Worm (Caenorhabditis elegans): ENCODE measurements around the gene M04B2.4.

Gene M04B2.4

ce11 chrIV:11524241-11524692, 3.4 kb upstream of the M04B2.4 start, which contains the start of gene mep-1 (continued):
- TF ChIP-seq snpc-1.1 (tag; optimal IDR thresholded peaks at IDR 0.05; ENCODE audit: insufficient read depth), result no peak
- TF ChIP-seq Y79H2A.3 (GFP tag; conservative IDR thresholded peaks at IDR 0.05), result no peak
- no peak for TF ChIP-seq pha-4 (tag; optimal IDR thresholded peaks at IDR 0.05)
- TF ChIP-seq snpc-1.3 (tag; optimal IDR thresholded peaks at IDR 0.05; ENCODE audit: insufficient read depth), result no peak
- peak; percentile 63 for TF ChIP-seq mcd-1 (GFP tag; IDR thresholded peaks at IDR 0.05)
- TF ChIP-seq lir-1 (GFP tag; conservative IDR thresholded peaks at IDR 0.05), result 0 out of 2 replicates have a peak, but pooled peaks have one; percentile 54
- TF ChIP-seq unc-62 (GFP tag; optimal IDR thresholded peaks at IDR 0.05), result no peak
- TF ChIP-seq F33H1.4 (GFP tag; IDR thresholded peaks at IDR 0.05), result peak; percentile 35
- TF ChIP-seq somi-1 (GFP tag; optimal IDR thresholded peaks at IDR 0.05), result no peak
- TF ChIP-seq K11D2.4 (GFP tag; IDR thresholded peaks at IDR 0.05), result no peak
- TF ChIP-seq snpc-3.4 (tag; optimal IDR thresholded peaks at IDR 0.05), result no peak
- no peak for TF ChIP-seq hlh-26 (GFP tag; conservative IDR thresholded peaks at IDR 0.05)
- TF ChIP-seq bed-1 (GFP tag; IDR thresholded peaks at IDR 0.05), result no peak
- TF ChIP-seq ama-1 (optimal IDR thresholded peaks at IDR 0.05), result no peak
- TF ChIP-seq ama-1 (GFP tag; optimal IDR thresholded peaks at IDR 0.05), result no peak
- TF ChIP-seq Y56A3A.18 (GFP tag; IDR thresholded peaks at IDR 0.05), result no peak
- no peak for TF ChIP-seq rpc-1 (optimal IDR thresholded peaks at IDR 0.05)
- no peak for TF ChIP-seq rpc-1 (tag; optimal IDR thresholded peaks at IDR 0.05)
- no peak for TF ChIP-seq tbp1 (GFP tag; optimal IDR thresholded peaks at IDR 0.05)
- peak; percentile 50; the same call in 1 of the 2 replicates for TF ChIP-seq ztf-28 (GFP tag; IDR thresholded peaks at IDR 0.05)
- TF ChIP-seq snpc-4 (GFP tag; optimal IDR thresholded peaks at IDR 0.05), result no peak
- peak in 2 of 4 experiments; percentile 59 to 61 for TF ChIP-seq snpc-4 (tag; optimal IDR thresholded peaks at IDR 0.05)
- TF ChIP-seq xnd-1 (tag; optimal IDR thresholded peaks at IDR 0.05), result no peak
- no peak for TF ChIP-seq nhr-27 (tag; optimal IDR thresholded peaks at IDR 0.05)
- no peak for TF ChIP-seq F57C9.4 (tag; optimal IDR thresholded peaks at IDR 0.05)
- no peak for TF ChIP-seq aptf-3 (GFP tag; IDR thresholded peaks at IDR 0.05)
- TF ChIP-seq K12H6.12 (tag; optimal IDR thresholded peaks at IDR 0.05), result peak; percentile 50
- peak; percentile 92 for TF ChIP-seq egrh-3 (GFP tag; IDR thresholded peaks at IDR 0.05)
- no peak for TF ChIP-seq egl-18 (GFP tag; IDR thresholded peaks at IDR 0.05)
- no peak for TF ChIP-seq B0019.2 (GFP tag; conservative IDR thresholded peaks at IDR 0.05)
- no peak for TF ChIP-seq nhr-179 (tag; optimal IDR thresholded peaks at IDR 0.05)
- no peak for TF ChIP-seq Y95B8A.8 (GFP tag; IDR thresholded peaks at IDR 0.05)

ce11 chrIV:11523685-11524084, 2.9 kb upstream of the M04B2.4 start:
- TF ChIP-seq die-1 (tag; optimal IDR thresholded peaks at IDR 0.05), result no peak
- 0 out of 2 replicates have a peak, but pooled peaks have one; percentile 9 for TF ChIP-seq madf-6 (GFP tag; IDR thresholded peaks at IDR 0.05)
- no peak for TF ChIP-seq snpc-1.1 (tag; optimal IDR thresholded peaks at IDR 0.05; ENCODE audit: insufficient read depth)
- no peak for TF ChIP-seq B0019.2 (GFP tag; conservative IDR thresholded peaks at IDR 0.05)
- no peak for TF ChIP-seq ceh-79 (tag; optimal IDR thresholded peaks at IDR 0.05)
- no peak for TF ChIP-seq snpc-1.3 (tag; optimal IDR thresholded peaks at IDR 0.05; ENCODE audit: insufficient read depth)
- TF ChIP-seq somi-1 (GFP tag; optimal IDR thresholded peaks at IDR 0.05), result no peak
- no peak for TF ChIP-seq D2030.7 (GFP tag; IDR thresholded peaks at IDR 0.05)
- no peak for TF ChIP-seq lag-1 (GFP tag; IDR thresholded peaks at IDR 0.05)
- TF ChIP-seq ztf-6 (GFP tag; IDR thresholded peaks at IDR 0.05), result no peak
- 0 out of 2 replicates have a peak, but pooled peaks have one; percentile 55 for TF ChIP-seq lin-26 (GFP tag; IDR thresholded peaks at IDR 0.05)
- no peak for TF ChIP-seq athp-1 (tag; optimal IDR thresholded peaks at IDR 0.05)
- no peak for TF ChIP-seq aptf-2 (GFP tag; conservative IDR thresholded peaks at IDR 0.05)
- no peak for TF ChIP-seq let-526 (GFP tag; IDR thresholded peaks at IDR 0.05)
- TF ChIP-seq ceh-100 (GFP tag; IDR thresholded peaks at IDR 0.05), result no peak
- no peak for TF ChIP-seq dpff-1 (tag; optimal IDR thresholded peaks at IDR 0.05)
- TF ChIP-seq bed-2 (GFP tag; IDR thresholded peaks at IDR 0.05), result no peak
- no peak for TF ChIP-seq rpc-1 (optimal IDR thresholded peaks at IDR 0.05)
- no peak for TF ChIP-seq rpc-1 (tag; optimal IDR thresholded peaks at IDR 0.05)
- TF ChIP-seq attf-3 (GFP tag; conservative IDR thresholded peaks at IDR 0.05), result 0 out of 2 replicates have a peak, but pooled peaks have one; percentile 15
- TF ChIP-seq F33H1.4 (GFP tag; IDR thresholded peaks at IDR 0.05), result no peak
- TF ChIP-seq F57A8.1 (GFP tag; optimal IDR thresholded peaks at IDR 0.05), result no peak
- TF ChIP-seq let-607 (tag; optimal IDR thresholded peaks at IDR 0.05), result no peak
- no peak for TF ChIP-seq mxl-1 (tag; optimal IDR thresholded peaks at IDR 0.05)

Data from whole organism, young adult.